Comparison of ENCODE assay signal across 5 fruit fly cellular contexts in the genomic region with DNA sequence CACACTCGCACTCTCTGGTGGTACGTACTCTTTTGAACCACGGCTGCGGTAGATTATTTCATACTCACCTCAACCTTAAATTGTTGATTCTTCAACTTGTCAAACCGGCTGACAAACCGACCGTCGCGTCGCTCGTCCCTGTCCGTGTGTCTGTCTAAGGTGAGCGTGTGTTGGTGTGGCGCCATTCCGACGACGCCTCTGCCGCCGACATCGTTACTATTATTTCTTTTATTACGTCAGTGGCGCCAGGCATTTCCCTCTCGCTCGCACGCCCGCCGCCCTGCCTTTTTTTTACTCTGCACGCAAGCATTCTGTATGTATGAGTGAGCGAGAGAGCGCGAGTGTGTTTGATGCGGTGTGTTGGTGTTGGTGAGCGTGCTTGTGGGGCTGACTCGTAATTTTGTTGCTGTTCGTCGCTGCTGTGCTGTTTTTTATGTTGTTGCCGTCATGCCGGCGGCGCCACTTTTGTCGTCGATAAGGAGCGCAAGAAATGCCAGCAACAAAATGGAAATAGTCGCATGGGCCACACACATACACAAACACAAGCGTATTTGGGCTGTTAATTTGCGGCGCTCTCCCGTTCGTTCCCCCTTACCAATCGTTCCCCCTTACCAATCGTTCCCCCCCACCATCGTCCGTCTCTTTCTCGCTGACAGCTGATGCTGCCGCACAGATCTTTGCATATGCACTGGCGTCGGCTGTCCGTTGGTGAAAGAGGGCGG.
TF ChIP-seq lines count a peak whose summit lies in the region.

No protein-coding gene starts in this region.

TF ChIP-seq in whole organism, adult, 20 proteins besides CTCF, POLR2A, EP300 and RAD21 (continued from another document):
- peak; percentile 87 for TF ChIP-seq cic (GFP tag; optimal IDR thresholded peaks at IDR 0.05; lab: Kevin White, UChicago)
- no peak for TF ChIP-seq CG5204 (GFP tag; optimal IDR thresholded peaks at IDR 0.05; lab: Kevin White, UChicago)
- TF ChIP-seq kay (GFP tag; lab: Kevin White, UChicago; ENCODE audit: borderline replicate concordance): peak; percentile 88
- TF ChIP-seq bab1 (GFP tag; optimal IDR thresholded peaks at IDR 0.05; lab: Kevin White, UChicago): peak; percentile 22
TF ChIP-seq in whole organism, adult: peak in this region for 12.

TF ChIP-seq in whole organism, embryonic, 481 proteins besides CTCF, POLR2A, EP300 and RAD21 (continued from another document and continues in another):
- peak in 1 of 2 experiments; percentile 46 for TF ChIP-seq Eip74EF (GFP tag; optimal IDR thresholded peaks at IDR 0.05; lab: Kevin White, UChicago)
- TF ChIP-seq CG9609 (GFP tag; optimal IDR thresholded peaks at IDR 0.05; lab: Kevin White, UChicago): no peak
- TF ChIP-seq so (GFP tag; IDR thresholded peaks at IDR 0.05; lab: Robert Waterston, UW): 0 out of 3 replicates have a peak, but pooled peaks have one; percentile 68
- TF ChIP-seq dpn (GFP tag; optimal IDR thresholded peaks at IDR 0.05; lab: Kevin White, UChicago): no peak
- TF ChIP-seq CG7271 (tag; optimal IDR thresholded peaks at IDR 0.05; lab: Kevin White, UChicago): no peak
- peak; percentile 16 for TF ChIP-seq CG1233 (GFP tag; optimal IDR thresholded peaks at IDR 0.05; lab: Kevin White, UChicago)
- TF ChIP-seq CG4360 (GFP tag; IDR thresholded peaks at IDR 0.05; lab: Robert Waterston, UW): peak; percentile 83
- no peak for TF ChIP-seq Meics (GFP tag; optimal IDR thresholded peaks at IDR 0.05; lab: Kevin White, UChicago)
- peak; percentile 77 for TF ChIP-seq scrt (GFP tag; optimal IDR thresholded peaks at IDR 0.05; lab: Kevin White, UChicago)
- TF ChIP-seq CG15011 (GFP tag; optimal IDR thresholded peaks at IDR 0.05; lab: Kevin White, UChicago): no peak
- peak; percentile 12; the same call in 1 of the 2 replicates for TF ChIP-seq CG32532 (GFP tag; IDR thresholded peaks at IDR 0.05; lab: Robert Waterston, UW)
- TF ChIP-seq lov (optimal IDR thresholded peaks at IDR 0.05; lab: Kevin White, UChicago): no peak
- TF ChIP-seq lov (GFP tag; IDR thresholded peaks at IDR 0.05; lab: Robert Waterston, UW): 0 out of 3 replicates have a peak, but pooled peaks have one; percentile 59
- TF ChIP-seq CG3847 (GFP tag; IDR thresholded peaks at IDR 0.05; lab: Robert Waterston, UW): 0 out of 2 replicates have a peak, but pooled peaks have one; percentile 34
- peak; percentile 82 for TF ChIP-seq Deaf1 (tag; optimal IDR thresholded peaks at IDR 0.05; lab: Kevin White, UChicago)
- TF ChIP-seq Sry-β (GFP tag; optimal IDR thresholded peaks at IDR 0.05; lab: Kevin White, UChicago): no peak
- no peak for TF ChIP-seq Atf-2 (GFP tag; optimal IDR thresholded peaks at IDR 0.05; lab: Kevin White, UChicago)
- peak; percentile 24 for TF ChIP-seq grau (tag; optimal IDR thresholded peaks at IDR 0.05; lab: Kevin White, UChicago)
- peak; percentile 37 for TF ChIP-seq CHES-1-like (GFP tag; optimal IDR thresholded peaks at IDR 0.05; lab: Kevin White, UChicago)
- TF ChIP-seq ind (GFP tag; optimal IDR thresholded peaks at IDR 0.05; lab: Kevin White, UChicago): no peak
- TF ChIP-seq fd64A (GFP tag; optimal IDR thresholded peaks at IDR 0.05; lab: Kevin White, UChicago): no peak
- TF ChIP-seq CG3281 (GFP tag; optimal IDR thresholded peaks at IDR 0.05; lab: Kevin White, UChicago): no peak
- peak in 1 of 3 experiments; percentile 69 for TF ChIP-seq lola (GFP tag; optimal IDR thresholded peaks at IDR 0.05; lab: Kevin White, UChicago)
- no peak for TF ChIP-seq ssp (GFP tag; IDR thresholded peaks at IDR 0.05; lab: Robert Waterston, UW)
- TF ChIP-seq cad (GFP tag; optimal IDR thresholded peaks at IDR 0.05; lab: Kevin White, UChicago): peak; percentile 20
- no peak for TF ChIP-seq lmd (GFP tag; IDR thresholded peaks at IDR 0.05; lab: Robert Waterston, UW)
- TF ChIP-seq CG3065 (GFP tag; optimal IDR thresholded peaks at IDR 0.05; lab: Kevin White, UChicago): no peak
- TF ChIP-seq CG12744 (GFP tag; optimal IDR thresholded peaks at IDR 0.05; lab: Kevin White, UChicago): no peak

TF ChIP-seq in whole organism, prepupa, 60 proteins besides CTCF, POLR2A, EP300 and RAD21 (continued from another document and continues in another):
- no peak for TF ChIP-seq fd85E (GFP tag; optimal IDR thresholded peaks at IDR 0.05; lab: Kevin White, UChicago)
- TF ChIP-seq CG6163 (GFP tag; IDR thresholded peaks at IDR 0.05; lab: Robert Waterston, UW): peak; percentile 71
- TF ChIP-seq Met (GFP tag; optimal IDR thresholded peaks at IDR 0.05; lab: Kevin White, UChicago): no peak
- TF ChIP-seq net (GFP tag; optimal IDR thresholded peaks at IDR 0.05; lab: Kevin White, UChicago): peak; percentile 56
- TF ChIP-seq Sox14 (GFP tag; optimal IDR thresholded peaks at IDR 0.05; lab: Kevin White, UChicago): no peak
- peak; percentile 69 for TF ChIP-seq CG6808 (GFP tag; optimal IDR thresholded peaks at IDR 0.05; lab: Kevin White, UChicago)
- no peak for TF ChIP-seq CG6792 (GFP tag; optimal IDR thresholded peaks at IDR 0.05; lab: Kevin White, UChicago)
- no peak for TF ChIP-seq Hr4 (GFP tag; optimal IDR thresholded peaks at IDR 0.05; lab: Kevin White, UChicago)
- peak; percentile 63 for TF ChIP-seq CG6276 (GFP tag; optimal IDR thresholded peaks at IDR 0.05; lab: Kevin White, UChicago)
- TF ChIP-seq Ets21C (GFP tag; optimal IDR thresholded peaks at IDR 0.05; lab: Kevin White, UChicago): no peak
- TF ChIP-seq CG3032 (tag; optimal IDR thresholded peaks at IDR 0.05; lab: Kevin White, UChicago): peak; percentile 9
- peak; percentile 81 for TF ChIP-seq svp (GFP tag; lab: Kevin White, UChicago)
- TF ChIP-seq CG32006 (GFP tag; optimal IDR thresholded peaks at IDR 0.05; lab: Kevin White, UChicago): peak; percentile 34
- no peak for TF ChIP-seq CG8632 (GFP tag; optimal IDR thresholded peaks at IDR 0.05; lab: Kevin White, UChicago)
- TF ChIP-seq Lpt (GFP tag; optimal IDR thresholded peaks at IDR 0.05; lab: Kevin White, UChicago): peak; percentile 70
- TF ChIP-seq CG10669 (GFP tag; optimal IDR thresholded peaks at IDR 0.05; lab: Kevin White, UChicago): no peak
- TF ChIP-seq lz (GFP tag; optimal IDR thresholded peaks at IDR 0.05; lab: Kevin White, UChicago): no peak
- TF ChIP-seq CG6854 (GFP tag; optimal IDR thresholded peaks at IDR 0.05; lab: Kevin White, UChicago): peak; percentile 81
- TF ChIP-seq CG16779 (tag; optimal IDR thresholded peaks at IDR 0.05; lab: Kevin White, UChicago): peak; percentile 64
- peak; percentile 88 to 99 for TF ChIP-seq ss (GFP tag; optimal IDR thresholded peaks at IDR 0.05; lab: Kevin White, UChicago)
- TF ChIP-seq CG8119 (GFP tag; IDR thresholded peaks at IDR 0.05; lab: Robert Waterston, UW): peak; percentile 61
- no peak for TF ChIP-seq Hr39 (GFP tag; optimal IDR thresholded peaks at IDR 0.05; lab: Kevin White, UChicago)
- TF ChIP-seq eg (GFP tag; IDR thresholded peaks at IDR 0.05; lab: Robert Waterston, UW): peak; percentile 71
- peak; percentile 9 for TF ChIP-seq Blimp-1 (GFP tag; optimal IDR thresholded peaks at IDR 0.05; lab: Kevin White, UChicago)
- no peak for TF ChIP-seq CG4318 (GFP tag; optimal IDR thresholded peaks at IDR 0.05; lab: Kevin White, UChicago)
- TF ChIP-seq cyc (GFP tag; optimal IDR thresholded peaks at IDR 0.05; lab: Kevin White, UChicago): no peak
- TF ChIP-seq CG3919 (GFP tag; optimal IDR thresholded peaks at IDR 0.05; lab: Kevin White, UChicago): no peak
- no peak for TF ChIP-seq acj6 (GFP tag; optimal IDR thresholded peaks at IDR 0.05; lab: Kevin White, UChicago)
- no peak for TF ChIP-seq Sox15 (GFP tag; optimal IDR thresholded peaks at IDR 0.05; lab: Kevin White, UChicago)
- peak; percentile 40 for TF ChIP-seq Sox102F (GFP tag; optimal IDR thresholded peaks at IDR 0.05; lab: Kevin White, UChicago)
- no peak for TF ChIP-seq Smox (GFP tag; optimal IDR thresholded peaks at IDR 0.05; lab: Kevin White, UChicago)
- TF ChIP-seq salr (GFP tag; optimal IDR thresholded peaks at IDR 0.05; lab: Kevin White, UChicago): no peak

TF ChIP-seq in whole organism, pupa, 21 proteins besides CTCF, POLR2A, EP300 and RAD21 (continued from another document):
- TF ChIP-seq Pif1B (GFP tag; optimal IDR thresholded peaks at IDR 0.05; lab: Kevin White, UChicago) (peak; percentile 60), Pif1A (GFP tag; optimal IDR thresholded peaks at IDR 0.05; lab: Kevin White, UChicago) (peak; percentile 51), CG14655 (GFP tag; optimal IDR thresholded peaks at IDR 0.05; lab: Kevin White, UChicago) (peak; percentile 35)
TF ChIP-seq in whole organism, pupa: peak in this region for 16.

TF ChIP-seq in whole organism, wandering third instar larva, 38 proteins besides CTCF, POLR2A, EP300 and RAD21 (continued from another document):
- TF ChIP-seq jim (GFP tag; optimal IDR thresholded peaks at IDR 0.05; lab: Kevin White, UChicago): peak; percentile 82
- TF ChIP-seq tai (GFP tag; optimal IDR thresholded peaks at IDR 0.05; lab: Kevin White, UChicago): no peak
- peak; percentile 64 for TF ChIP-seq Dif (GFP tag; optimal IDR thresholded peaks at IDR 0.05; lab: Kevin White, UChicago; ENCODE audit: partially characterized antibody)
- no peak for TF ChIP-seq pan (optimal IDR thresholded peaks at IDR 0.05; lab: Kevin White, UChicago)
- TF ChIP-seq woc (GFP tag; optimal IDR thresholded peaks at IDR 0.05; lab: Kevin White, UChicago): no peak
- peak; percentile 60 for TF ChIP-seq Abd-B (GFP tag; optimal IDR thresholded peaks at IDR 0.05; lab: Kevin White, UChicago)
- peak; percentile 76 for TF ChIP-seq Rel (GFP tag; optimal IDR thresholded peaks at IDR 0.05; lab: Kevin White, UChicago)
- peak; percentile 23 for TF ChIP-seq Rel (tag; optimal IDR thresholded peaks at IDR 0.05; lab: Kevin White, UChicago)
- peak; percentile 84 for TF ChIP-seq N (GFP tag; optimal IDR thresholded peaks at IDR 0.05; lab: Kevin White, UChicago)
- no peak for TF ChIP-seq Myc (optimal IDR thresholded peaks at IDR 0.05; lab: Kevin White, UChicago)
- no peak for TF ChIP-seq lola (GFP tag; optimal IDR thresholded peaks at IDR 0.05; lab: Kevin White, UChicago)
- no peak for TF ChIP-seq usp (GFP tag; optimal IDR thresholded peaks at IDR 0.05; lab: Kevin White, UChicago)
- no peak for TF ChIP-seq dsf (GFP tag; optimal IDR thresholded peaks at IDR 0.05; lab: Kevin White, UChicago; ENCODE audit: borderline replicate concordance)
- no peak for TF ChIP-seq CG32264 (GFP tag; optimal IDR thresholded peaks at IDR 0.05; lab: Kevin White, UChicago)
- peak; percentile 2 to 25 for TF ChIP-seq foxo (GFP tag; optimal IDR thresholded peaks at IDR 0.05; lab: Kevin White, UChicago)
- TF ChIP-seq brk (GFP tag; optimal IDR thresholded peaks at IDR 0.05; lab: Kevin White, UChicago): peak; percentile 94
- no peak for TF ChIP-seq HLH106 (tag; optimal IDR thresholded peaks at IDR 0.05; lab: Kevin White, UChicago)
- TF ChIP-seq fru (GFP tag; optimal IDR thresholded peaks at IDR 0.05; lab: Kevin White, UChicago): peak; percentile 62
- TF ChIP-seq CG9705 (GFP tag; optimal IDR thresholded peaks at IDR 0.05; lab: Kevin White, UChicago): no peak
- TF ChIP-seq Hnf4 (GFP tag; optimal IDR thresholded peaks at IDR 0.05; lab: Kevin White, UChicago): no peak
- peak; percentile 56 for TF ChIP-seq psq (GFP tag; optimal IDR thresholded peaks at IDR 0.05; lab: Kevin White, UChicago)
